Worm (Caenorhabditis elegans) whole organism, L2 larva: Measurements from ENCODE around the gene ZK1240.11.

ENCODE experiments used
- F13H6.1 ChIP-seq: sonication (generic microtip); optimal IDR thresholded peaks from 2 replicates; lab custom pipeline; 2016; ENCODE audit warnings: missing genetic modification characterization, missing compliant biosample characterization
- aly-2 ChIP-seq: fragments of 150-350 bp; optimal IDR thresholded peaks from 2 replicates; lab custom pipeline; 2014; ENCODE audit warnings: missing biosample characterization, missing genetic modification characterization
- blmp-1 ChIP-seq: sonication (generic microtip); optimal IDR thresholded peaks from 2 replicates; lab custom pipeline; 2017; ENCODE audit warnings: missing genetic modification characterization, mild to moderate bottlenecking, missing compliant biosample characterization, antibody characterized with exemption, moderate library complexity; ENCODE audit not compliant: insufficient read depth
- elt-1 ChIP-seq: fragments of 150-350 bp; optimal IDR thresholded peaks from 2 replicates; lab custom pipeline; 2014; ENCODE audit warnings: missing biosample characterization, missing genetic modification characterization
- elt-3 ChIP-seq: sonication (generic microtip); optimal IDR thresholded peaks from 2 replicates; lab custom pipeline; 2017; ENCODE audit warnings: missing biosample characterization, missing genetic modification characterization
- lin-11 ChIP-seq: fragments of 150-350 bp; sonication (generic microtip); optimal IDR thresholded peaks from 2 replicates; lab custom pipeline; 2014; ENCODE audit warnings: missing biosample characterization, missing genetic modification characterization, inconsistent platforms, mixed read lengths
- lsy-2 ChIP-seq, 2 experiments: fragments of 150-350 bp in 1 of 2; sonication (generic microtip) in 1 of 2; optimal IDR thresholded peaks; 2 replicates each; lab custom pipeline; 2014 to 2017; ENCODE audit warnings: missing biosample characterization in 2 of 2, missing genetic modification characterization in 2 of 2
- nhr-11 ChIP-seq: fragments of 150-350 bp; optimal IDR thresholded peaks from 2 replicates; lab custom pipeline; 2014; ENCODE audit warnings: missing biosample characterization, missing genetic modification characterization
- nhr-21 ChIP-seq: fragments of 150-350 bp; optimal IDR thresholded peaks from 2 replicates; lab custom pipeline; 2014; ENCODE audit warnings: missing biosample characterization, missing genetic modification characterization
- nhr-77 ChIP-seq: fragments of 150-350 bp; optimal IDR thresholded peaks from 2 replicates; lab custom pipeline; 2014; ENCODE audit warnings: missing biosample characterization, missing genetic modification characterization
- sma-9 ChIP-seq, 2 experiments: fragments of 150-350 bp in 1 of 2; sonication (generic microtip) in 1 of 2; optimal IDR thresholded peaks; 2 replicates each; lab custom pipeline; 2014 to 2016; ENCODE audit warnings: missing genetic modification characterization in 2 of 2, mild to moderate bottlenecking in 1 of 2, missing biosample characterization in 1 of 2, missing compliant biosample characterization in 1 of 2, missing genetic modification reagents in 1 of 2, moderate library complexity in 1 of 2

The ZK1240.11 gene

DNA sequence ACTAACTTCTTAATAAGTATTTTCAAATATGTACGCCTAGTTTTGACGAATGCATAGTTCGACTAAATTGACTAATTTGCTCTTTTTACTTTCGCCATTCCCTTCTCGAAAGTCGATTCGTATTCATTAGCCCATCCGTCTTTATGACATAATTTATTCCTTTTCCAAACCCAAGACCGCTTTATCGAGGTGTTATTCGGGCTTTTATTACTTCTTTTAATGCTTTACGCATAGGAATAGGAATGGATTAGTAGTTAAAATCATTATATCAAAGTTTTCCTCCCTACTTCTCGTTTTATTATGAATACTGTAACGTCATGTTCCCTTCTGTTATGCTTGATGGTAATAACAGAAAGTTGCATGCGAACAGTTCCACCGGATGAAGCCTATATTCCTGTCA, 49.9 kb downstream of the ZK1240.11 start, which contains the start of gene F16G10.2:
TSS of gene F16G10.2 (plus strand) at position 301 of the 400 bp plus-strand sequence.
- TF ChIP-seq blmp-1 (tag; lab: Kevin White, UChicago) (no peak), elt-3 (tag; lab: Kevin White, UChicago) (no peak), lsy-2 (tag; optimal IDR thresholded peaks at IDR 0.05; lab: Kevin White, UChicago) (no peak), nhr-11 (tag; lab: Kevin White, UChicago) (no peak), elt-1 (no peak), sma-9 (GFP tag; optimal IDR thresholded peaks at IDR 0.05; lab: Kevin White, UChicago) (no peak), sma-9 (tag; optimal IDR thresholded peaks at IDR 0.05; lab: Kevin White, UChicago) (no peak), nhr-21 (no peak), F13H6.1 (no peak), lin-11 (tag; lab: Kevin White, UChicago) (no peak), nhr-77 (tag; lab: Kevin White, UChicago) (no peak), aly-2 (tag; lab: Kevin White, UChicago) (no peak)
